Worm (Caenorhabditis elegans): ENCODE data around the gene Y53C12A.3.

DNA sequence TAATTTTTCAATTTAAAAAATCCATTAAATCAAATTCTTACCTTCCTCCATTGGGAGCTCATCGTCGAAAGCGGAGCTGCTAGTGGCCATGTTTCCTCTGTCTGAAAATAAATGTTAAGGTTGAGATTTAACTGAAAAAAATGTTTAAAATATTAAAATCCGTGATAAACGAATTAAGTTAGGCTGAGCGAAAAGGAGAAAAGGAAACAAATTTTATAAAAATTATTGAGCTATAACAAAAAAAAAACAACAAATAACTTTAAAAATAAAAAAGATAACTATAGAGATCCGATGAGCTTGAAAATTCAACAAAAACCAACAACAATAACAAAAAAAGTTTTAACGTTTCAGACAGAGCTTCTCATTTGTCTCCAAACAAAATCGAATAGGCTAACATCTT is 36.7 kb upstream of the Y53C12A.3 start, which contains the start of gene pno-1:
- no peak for TF ChIP-seq lin-39 (tag; optimal IDR thresholded peaks at IDR 0.05)
- TF ChIP-seq unc-39 (tag; optimal IDR thresholded peaks at IDR 0.05), result no peak
- no peak for TF ChIP-seq zip-11 (GFP tag; IDR thresholded peaks at IDR 0.05)
- TF ChIP-seq nhr-11 (tag; optimal IDR thresholded peaks at IDR 0.05), result no peak
- no peak for TF ChIP-seq nhr-25 (tag; optimal IDR thresholded peaks at IDR 0.05; ENCODE audit: borderline replicate concordance, insufficient read depth)
- no peak for TF ChIP-seq nhr-28 (tag; optimal IDR thresholded peaks at IDR 0.05)
